Worm (Caenorhabditis elegans) whole organism, L1 larva: ENCODE measurements around the gene let-418.

Source experiments
- C16A3.4 ChIP-seq: fragments of 150-350 bp; optimal IDR thresholded peaks from 2 replicates; lab custom pipeline; 2014; ENCODE audit warnings: missing biosample characterization, missing genetic modification characterization
- F16B12.6 ChIP-seq: fragments of 150-350 bp; optimal IDR thresholded peaks from 2 replicates; lab custom pipeline; 2014; ENCODE audit warnings: missing biosample characterization, missing genetic modification characterization
- blmp-1 ChIP-seq: fragments of 150-350 bp; optimal IDR thresholded peaks from 2 replicates; lab custom pipeline; 2014; ENCODE audit warnings: missing biosample characterization, missing genetic modification characterization
- ceh-88 ChIP-seq: fragments of 200-800 bp; sonication (Bioruptor generic); IDR thresholded peaks from 2 replicates; pipeline ENCODE4 v1.3.6; 2022; ENCODE audit warnings: missing genetic modification characterization, missing compliant biosample characterization
- dpl-1 ChIP-seq, 3 experiments: fragments of 150-350 bp in 2 of 3; sonication (generic microtip) in 1 of 3; optimal IDR thresholded peaks; 2 replicates each; lab custom pipeline; 2014 to 2017; ENCODE audit warnings: missing biosample characterization in 3 of 3, missing genetic modification characterization in 3 of 3, missing genetic modification reagents in 3 of 3
- efl-1 ChIP-seq, 4 experiments: fragments of 150-350 bp; optimal IDR thresholded peaks in 3 of 4; peaks in 1 of 4; 1 replicate in 1 of 4; 2 replicates in 3 of 4; lab custom pipeline; 2014; ENCODE audit warnings: missing biosample characterization in 2 of 4, missing genetic modification characterization in 2 of 4, missing genetic modification reagents in 2 of 4
- efl-3 ChIP-seq: fragments of 200-800 bp; sonication (Bioruptor generic); optimal IDR thresholded peaks from 2 replicates; lab custom pipeline; 2018; ENCODE audit warnings: mild to moderate bottlenecking, missing genetic modification characterization, missing compliant biosample characterization
- egl-13 ChIP-seq: sonication (generic microtip); optimal IDR thresholded peaks from 2 replicates; lab custom pipeline; 2016; ENCODE audit warnings: missing genotype, missing genetic modification reagents, missing genetic modification characterization, missing compliant biosample characterization
- elt-2 ChIP-seq: sonication (generic microtip); optimal IDR thresholded peaks from 2 replicates; lab custom pipeline; 2016; ENCODE audit warnings: missing genetic modification characterization, mild to moderate bottlenecking, inconsistent platforms, missing compliant biosample characterization, missing genetic modification reagents
- elt-3 ChIP-seq, 6 experiments: fragments of 150-350 bp in 1 of 6; sonication (generic microtip); optimal IDR thresholded peaks; 2 replicates each; lab custom pipeline; 2017 to 2018; ENCODE audit warnings: missing biosample characterization in 6 of 6, missing genetic modification characterization in 6 of 6, inconsistent platforms in 1 of 6
- ets-5 ChIP-seq: fragments of 200-800 bp; sonication (Bioruptor generic); IDR thresholded peaks from 2 replicates; pipeline ENCODE4 v1.3.6; 2022; ENCODE audit warnings: missing genetic modification characterization, missing compliant biosample characterization
- fkh-4 ChIP-seq: sonication (generic microtip); optimal IDR thresholded peaks from 2 replicates; lab custom pipeline; 2016; ENCODE audit warnings: missing compliant biosample characterization, missing genetic modification characterization, borderline replicate concordance
- grh-1 ChIP-seq: fragments of 200-800 bp; sonication (Bioruptor generic); IDR thresholded peaks from 2 replicates; pipeline ENCODE4 v1.3.6; 2022; ENCODE audit warnings: missing genetic modification reagents, missing genetic modification characterization, missing compliant biosample characterization
- irx-1 ChIP-seq: sonication (generic microtip); optimal IDR thresholded peaks from 2 replicates; lab custom pipeline; 2016; ENCODE audit warnings: missing genetic modification characterization, missing compliant biosample characterization
- isw-1 ChIP-seq: fragments of 200-800 bp; sonication (Bioruptor generic); IDR thresholded peaks from 2 replicates; pipeline ENCODE4 v1.3.6; 2022; ENCODE audit warnings: missing genetic modification characterization, missing compliant biosample characterization
- lin-14 ChIP-seq: fragments of 200-800 bp; sonication (Bioruptor generic); optimal IDR thresholded peaks from 2 replicates; lab custom pipeline; 2018; ENCODE audit warnings: mild to moderate bottlenecking, missing genetic modification characterization, moderate library complexity, missing compliant biosample characterization
- lin-35 ChIP-seq, 2 experiments: fragments of 150-350 bp; optimal IDR thresholded peaks; 2 replicates each; lab custom pipeline; 2014; ENCODE audit warnings: missing biosample characterization in 2 of 2, missing genetic modification characterization in 2 of 2, missing genetic modification reagents in 2 of 2
- lin-39 ChIP-seq: fragments of 150-350 bp; optimal IDR thresholded peaks from 2 replicates; lab custom pipeline; 2014; ENCODE audit warnings: missing biosample characterization, missing genetic modification reagents, missing genetic modification characterization
- lir-3 ChIP-seq: sonication (generic microtip); optimal IDR thresholded peaks from 2 replicates; lab custom pipeline; 2016; ENCODE audit warnings: mild to moderate bottlenecking, missing genetic modification characterization, moderate library complexity, missing compliant biosample characterization; ENCODE audit not compliant: poor library complexity
- mdl-1 ChIP-seq, 2 experiments: fragments of 150-350 bp; optimal IDR thresholded peaks; 2 replicates each; lab custom pipeline; 2014 to 2017; ENCODE audit warnings: missing biosample characterization in 2 of 2, missing genetic modification characterization in 2 of 2, inconsistent platforms in 1 of 2
- nhr-19 ChIP-seq: fragments of 200-800 bp; sonication (Bioruptor generic); conservative IDR thresholded peaks from 2 replicates; pipeline ENCODE4 v1.3.6; 2022; ENCODE audit warnings: missing genetic modification characterization, missing compliant biosample characterization
- nhr-20 ChIP-seq: sonication (generic microtip); optimal IDR thresholded peaks from 2 replicates; lab custom pipeline; 2016; ENCODE audit warnings: mild to moderate bottlenecking, missing genetic modification characterization, missing compliant biosample characterization
- nhr-237 ChIP-seq: fragments of 150-350 bp; optimal IDR thresholded peaks from 2 replicates; lab custom pipeline; 2014; ENCODE audit warnings: missing biosample characterization, missing genetic modification characterization
- nhr-47 ChIP-seq: sonication (generic microtip); optimal IDR thresholded peaks from 2 replicates; lab custom pipeline; 2016; ENCODE audit warnings: mild to moderate bottlenecking, missing genetic modification characterization, moderate library complexity, missing compliant biosample characterization
- nhr-71 ChIP-seq: sonication (generic microtip); optimal IDR thresholded peaks from 2 replicates; lab custom pipeline; 2016; ENCODE audit warnings: mild to moderate bottlenecking, missing genetic modification characterization, moderate library complexity, missing compliant biosample characterization
- nhr-85 ChIP-seq: sonication (generic microtip); peaks from one replicate; lab custom pipeline; 2016; ENCODE audit warnings: missing genetic modification characterization, inconsistent platforms, missing compliant biosample characterization
- nhr-90 ChIP-seq: sonication (generic microtip); optimal IDR thresholded peaks from 2 replicates; lab custom pipeline; 2016; ENCODE audit warnings: mild to moderate bottlenecking, missing genetic modification characterization, missing compliant biosample characterization; ENCODE audit not compliant: poor library complexity
- rnt-1 ChIP-seq: sonication (generic microtip); optimal IDR thresholded peaks from 2 replicates; lab custom pipeline; 2016; ENCODE audit warnings: mild to moderate bottlenecking, missing genetic modification characterization, moderate library complexity, missing compliant biosample characterization
- snu-23 ChIP-seq: sonication (generic microtip); optimal IDR thresholded peaks from 2 replicates; lab custom pipeline; 2016; ENCODE audit warnings: missing genetic modification characterization, missing compliant biosample characterization
- sox-4 ChIP-seq: sonication (generic microtip); optimal IDR thresholded peaks from 2 replicates; lab custom pipeline; 2016; ENCODE audit warnings: missing genetic modification characterization, missing compliant biosample characterization
- tbx-2 ChIP-seq: sonication (generic microtip); optimal IDR thresholded peaks from 2 replicates; lab custom pipeline; 2016; ENCODE audit warnings: missing genetic modification characterization, missing compliant biosample characterization
- unc-98 ChIP-seq: fragments of 200-800 bp; sonication (Bioruptor generic); IDR thresholded peaks from 2 replicates; pipeline ENCODE4 v1.3.6; 2022; ENCODE audit warnings: missing genetic modification characterization, missing compliant biosample characterization
- vab-15 ChIP-seq: sonication (generic microtip); optimal IDR thresholded peaks from 2 replicates; lab custom pipeline; 2017; ENCODE audit warnings: missing genotype, mild to moderate bottlenecking, missing genetic modification characterization, missing compliant biosample characterization

let-418 gene

ce11 chrV:5821451-5822143, 5.0 kb upstream of the let-418 start (continued):
- no peak for TF ChIP-seq elt-3 (tag; optimal IDR thresholded peaks at IDR 0.05; lab: Kevin White, UChicago)
- TF ChIP-seq unc-98 (GFP tag; lab: Robert Waterston, UW), result no peak
- no peak for TF ChIP-seq fkh-4
- TF ChIP-seq tbx-2 (tag; lab: Kevin White, UChicago), result no peak

ce11 chrV:5822968-5823367, 3.7 kb upstream of the let-418 start:
- TF ChIP-seq nhr-71 (tag; lab: Kevin White, UChicago) (peak; percentile 71), nhr-19 (GFP tag; lab: Robert Waterston, UW) (0 out of 2 replicates have a peak, but pooled peaks have one; percentile 19), tbx-2 (tag; lab: Kevin White, UChicago) (peak; percentile 44), rnt-1 (no peak), lin-14 (GFP tag; lab: Kevin White, UChicago) (peak; percentile 70), F16B12.6 (tag; lab: Kevin White, UChicago) (no peak), lir-3 (tag; lab: Kevin White, UChicago) (no peak), blmp-1 (tag; lab: Kevin White, UChicago) (peak; percentile 98), lin-35 (GFP tag; optimal IDR thresholded peaks at IDR 0.05; lab: Kevin White, UChicago) (peak in 1 of 2 experiments; percentile 11), nhr-237 (no peak), nhr-90 (tag; lab: Kevin White, UChicago) (peak; percentile 21), snu-23 (GFP tag; lab: Kevin White, UChicago) (peak; percentile 32), elt-2 (peak; percentile 10), nhr-20 (peak; percentile 81), nhr-85 (tag; lab: Kevin White, UChicago) (peak; percentile 86), elt-3 (tag; optimal IDR thresholded peaks at IDR 0.05; lab: Kevin White, UChicago) (peak in 4 of 6 experiments; percentile 60 to 92 (median 87))

- peak; percentile 6 to 24 for TF ChIP-seq efl-1 (optimal IDR thresholded peaks at IDR 0.05; lab: Kevin White, UChicago)
- no peak for TF ChIP-seq efl-1 (GFP tag; optimal IDR thresholded peaks at IDR 0.05 in 1 of 2; lab: Kevin White, UChicago)
- no peak for TF ChIP-seq ceh-88 (GFP tag; lab: Robert Waterston, UW)
- TF ChIP-seq tbx-2 (tag; lab: Kevin White, UChicago), result no peak
These were observed 1.2 kb upstream of the let-418 start for ce11 chrV:5825478-5825877.

ce11 chrV:5831253-5831652, 4.6 kb downstream of the let-418 start:
- TF ChIP-seq efl-1 (optimal IDR thresholded peaks at IDR 0.05; lab: Kevin White, UChicago), result no peak
- TF ChIP-seq efl-1 (GFP tag; optimal IDR thresholded peaks at IDR 0.05 in 1 of 2; lab: Kevin White, UChicago), result peak in 1 of 2 experiments; percentile 80
- no peak for TF ChIP-seq sox-4

ce11 chrV:5832799-5833198, 6.2 kb downstream of the let-418 start:
- TF ChIP-seq C16A3.4 (tag; lab: Kevin White, UChicago) (peak; percentile 10), lin-39 (tag; lab: Kevin White, UChicago) (no peak), blmp-1 (tag; lab: Kevin White, UChicago) (peak; percentile 87), vab-15 (tag; lab: Kevin White, UChicago) (no peak), elt-3 (tag; optimal IDR thresholded peaks at IDR 0.05; lab: Kevin White, UChicago) (peak in 3 of 6 experiments; percentile 7 to 85 (median 13)), nhr-71 (tag; lab: Kevin White, UChicago) (peak; percentile 81), nhr-19 (GFP tag; lab: Robert Waterston, UW) (peak; percentile 57), nhr-90 (tag; lab: Kevin White, UChicago) (peak; percentile 54), grh-1 (GFP tag; lab: Robert Waterston, UW) (no peak), lir-3 (tag; lab: Kevin White, UChicago) (no peak), egl-13 (tag; lab: Kevin White, UChicago) (no peak), dpl-1 (GFP tag; optimal IDR thresholded peaks at IDR 0.05; lab: Kevin White, UChicago) (peak in 1 of 3 experiments; percentile 10), ets-5 (no peak), nhr-47 (peak; percentile 9), isw-1 (GFP tag; lab: Robert Waterston, UW) (no peak), lin-35 (GFP tag; optimal IDR thresholded peaks at IDR 0.05; lab: Kevin White, UChicago) (peak in 1 of 2 experiments; percentile 44), snu-23 (GFP tag; lab: Kevin White, UChicago) (peak; percentile 66), nhr-20 (peak; percentile 89), nhr-85 (tag; lab: Kevin White, UChicago) (peak; percentile 97), irx-1 (tag; lab: Kevin White, UChicago) (peak; percentile 14), tbx-2 (tag; lab: Kevin White, UChicago) (peak; percentile 66), efl-3 (GFP tag; lab: Kevin White, UChicago) (no peak), mdl-1 (tag; optimal IDR thresholded peaks at IDR 0.05; lab: Kevin White, UChicago) (peak in 1 of 2 experiments; percentile 45), lin-14 (GFP tag; lab: Kevin White, UChicago) (peak; percentile 84)
